Fruit fly (Drosophila melanogaster) whole organism, prepupa: ENCODE results near the gene CG10802.

Experiments used
- CG10669 ChIP-seq: fragments of 200-800 bp; sonication (Bioruptor generic); optimal IDR thresholded peaks from 3 replicates; lab custom pipeline; 2018; ENCODE audit warnings: missing biosample characterization, mild to moderate bottlenecking, missing genetic modification characterization, moderate library complexity
- CG11762 ChIP-seq: fragments of 200-800 bp; sonication (Bioruptor generic); optimal IDR thresholded peaks from 3 replicates; lab custom pipeline; 2016; ENCODE audit warnings: missing biosample characterization, missing genetic modification characterization; ENCODE audit not compliant: insufficient read depth
- CG11902 ChIP-seq: fragments of 200-800 bp; sonication (Bioruptor generic); optimal IDR thresholded peaks from 3 replicates; lab custom pipeline; 2016; ENCODE audit warnings: missing biosample characterization, missing genetic modification characterization
- CG15336 ChIP-seq: fragments of 200-800 bp; sonication (Bioruptor generic); IDR thresholded peaks from 2 replicates; pipeline ENCODE4 v1.3.6; 2022; ENCODE audit warnings: missing biosample characterization, missing genetic modification characterization
- CG1621 ChIP-seq: fragments of 200-800 bp; sonication (Bioruptor generic); optimal IDR thresholded peaks from 3 replicates; lab custom pipeline; 2018; ENCODE audit warnings: missing biosample characterization, mild to moderate bottlenecking, missing genetic modification characterization
- CG32006 ChIP-seq: fragments of 200-800 bp; sonication (Bioruptor generic); optimal IDR thresholded peaks from 3 replicates; lab custom pipeline; 2017; ENCODE audit warnings: missing biosample characterization, mild to moderate bottlenecking, missing genetic modification characterization
- CG34406 ChIP-seq: fragments of 200-800 bp; sonication (Bioruptor generic); optimal IDR thresholded peaks from 3 replicates; lab custom pipeline; 2016; ENCODE audit warnings: missing biosample characterization, missing genetic modification characterization
- CG3919 ChIP-seq: fragments of 200-800 bp; sonication (Bioruptor generic); optimal IDR thresholded peaks from 3 replicates; lab custom pipeline; 2016; ENCODE audit warnings: missing biosample characterization, missing genetic modification characterization
- CG4318 ChIP-seq: fragments of 200-800 bp; sonication (Bioruptor generic); optimal IDR thresholded peaks from 3 replicates; lab custom pipeline; 2017; ENCODE audit warnings: missing biosample characterization, mild to moderate bottlenecking, missing genetic modification characterization
- CG6276 ChIP-seq: fragments of 200-800 bp; sonication (Bioruptor generic); optimal IDR thresholded peaks from 2 replicates; lab custom pipeline; 2017; ENCODE audit warnings: missing biosample characterization, mild to moderate bottlenecking, missing genetic modification characterization
- CG6808 ChIP-seq: fragments of 200-800 bp; sonication (Bioruptor generic); optimal IDR thresholded peaks from 3 replicates; lab custom pipeline; 2017; ENCODE audit warnings: missing biosample characterization, missing genetic modification characterization, mild to moderate bottlenecking, moderate library complexity, missing genetic modification reagents
- CG6854 ChIP-seq: fragments of 200-800 bp; sonication (Bioruptor generic); optimal IDR thresholded peaks from 2 replicates; lab custom pipeline; 2017; ENCODE audit warnings: missing biosample characterization, mild to moderate bottlenecking, missing genetic modification characterization
- CG8119 ChIP-seq: fragments of 200-800 bp; sonication (Bioruptor generic); IDR thresholded peaks from 3 replicates; pipeline ENCODE4 v1.3.6; 2022; ENCODE audit warnings: missing biosample characterization, missing genetic modification characterization
- CG8632 ChIP-seq: fragments of 200-800 bp; sonication (Bioruptor generic); optimal IDR thresholded peaks from 3 replicates; lab custom pipeline; 2016; ENCODE audit warnings: missing biosample characterization, missing genetic modification characterization
- Eip75B ChIP-seq: fragments of 200-800 bp; sonication (Bioruptor generic); optimal IDR thresholded peaks from 3 replicates; lab custom pipeline; 2016; ENCODE audit warnings: missing biosample characterization, missing genetic modification characterization
- Eip78C ChIP-seq: fragments of 200-800 bp; sonication (Bioruptor generic); peaks from one replicate; lab custom pipeline; 2016; ENCODE audit warnings: missing biosample characterization, missing genetic modification characterization
- Ets21C ChIP-seq: fragments of 200-800 bp; sonication (Bioruptor generic); optimal IDR thresholded peaks from 3 replicates; lab custom pipeline; 2016; ENCODE audit warnings: missing biosample characterization, missing genetic modification characterization
- Gug ChIP-seq: fragments of 200-800 bp; sonication (Bioruptor generic); IDR thresholded peaks from 2 replicates; pipeline ENCODE4 v1.3.6; 2022; ENCODE audit warnings: missing biosample characterization, missing genetic modification characterization
- Hr39 ChIP-seq: fragments of 200-800 bp; sonication (Bioruptor generic); optimal IDR thresholded peaks from 2 replicates; lab custom pipeline; 2016; ENCODE audit warnings: missing biosample characterization, missing genetic modification characterization
- Hr4 ChIP-seq: fragments of 200-800 bp; sonication (Bioruptor generic); optimal IDR thresholded peaks from 3 replicates; lab custom pipeline; 2016; ENCODE audit warnings: missing biosample characterization, missing genetic modification characterization
- OdsH ChIP-seq: fragments of 200-800 bp; sonication (Bioruptor generic); optimal IDR thresholded peaks from 3 replicates; lab custom pipeline; 2016; ENCODE audit warnings: missing biosample characterization, missing genetic modification characterization
- Sox102F ChIP-seq: fragments of 200-800 bp; sonication (Bioruptor generic); optimal IDR thresholded peaks from 2 replicates; lab custom pipeline; 2016; ENCODE audit warnings: missing biosample characterization, mild to moderate bottlenecking, missing genetic modification characterization
- Sox15 ChIP-seq: fragments of 200-800 bp; sonication (Bioruptor generic); optimal IDR thresholded peaks from 3 replicates; lab custom pipeline; 2016; ENCODE audit warnings: missing biosample characterization, missing genetic modification characterization
- dsx ChIP-seq: fragments of 200-800 bp; optimal IDR thresholded peaks from 3 replicates; lab custom pipeline; 2019; ENCODE audit warnings: missing biosample characterization, mild to moderate bottlenecking, missing genetic modification characterization, moderate library complexity; ENCODE audit not compliant: poor library complexity, severe bottlenecking
- eg ChIP-seq: fragments of 200-800 bp; sonication (Bioruptor generic); IDR thresholded peaks from 3 replicates; pipeline ENCODE4 v1.3.6; 2022; ENCODE audit warnings: missing biosample characterization, missing genetic modification characterization
- esn ChIP-seq: fragments of 200-800 bp; sonication (Bioruptor generic); optimal IDR thresholded peaks from 2 replicates; lab custom pipeline; 2016; ENCODE audit warnings: missing biosample characterization, mild to moderate bottlenecking, missing genetic modification characterization, moderate library complexity
- fkh ChIP-seq: fragments of 200-800 bp; sonication (Bioruptor generic); optimal IDR thresholded peaks from 3 replicates; lab custom pipeline; 2017; ENCODE audit warnings: missing biosample characterization, mild to moderate bottlenecking, missing genetic modification characterization, moderate library complexity
- net ChIP-seq: fragments of 200-800 bp; sonication (Bioruptor generic); optimal IDR thresholded peaks from 3 replicates; lab custom pipeline; 2016; ENCODE audit warnings: missing biosample characterization, missing genetic modification characterization
- pdm3 ChIP-seq: fragments of 200-800 bp; sonication (Bioruptor generic); optimal IDR thresholded peaks from 3 replicates; lab custom pipeline; 2016; ENCODE audit warnings: missing biosample characterization, missing genetic modification characterization
- salr ChIP-seq, 2 experiments: fragments of 200-800 bp; sonication (Bioruptor generic); optimal IDR thresholded peaks; 3 replicates each; lab custom pipeline; 2016 to 2018; ENCODE audit warnings: missing biosample characterization in 2 of 2, missing genetic modification characterization in 2 of 2, mild to moderate bottlenecking in 1 of 2
- svp ChIP-seq: fragments of 200-800 bp; sonication (Bioruptor generic); peaks from one replicate; lab custom pipeline; 2016; ENCODE audit warnings: missing biosample characterization, missing genetic modification characterization
- topi ChIP-seq: fragments of 200-800 bp; sonication (Bioruptor generic); optimal IDR thresholded peaks from 3 replicates; lab custom pipeline; 2016; ENCODE audit warnings: missing biosample characterization, missing genetic modification characterization
- vri ChIP-seq: fragments of 200-800 bp; sonication (Bioruptor generic); optimal IDR thresholded peaks from 3 replicates; lab custom pipeline; 2016; ENCODE audit warnings: missing biosample characterization, mild to moderate bottlenecking, missing genetic modification characterization

CG10802 gene

DNA sequence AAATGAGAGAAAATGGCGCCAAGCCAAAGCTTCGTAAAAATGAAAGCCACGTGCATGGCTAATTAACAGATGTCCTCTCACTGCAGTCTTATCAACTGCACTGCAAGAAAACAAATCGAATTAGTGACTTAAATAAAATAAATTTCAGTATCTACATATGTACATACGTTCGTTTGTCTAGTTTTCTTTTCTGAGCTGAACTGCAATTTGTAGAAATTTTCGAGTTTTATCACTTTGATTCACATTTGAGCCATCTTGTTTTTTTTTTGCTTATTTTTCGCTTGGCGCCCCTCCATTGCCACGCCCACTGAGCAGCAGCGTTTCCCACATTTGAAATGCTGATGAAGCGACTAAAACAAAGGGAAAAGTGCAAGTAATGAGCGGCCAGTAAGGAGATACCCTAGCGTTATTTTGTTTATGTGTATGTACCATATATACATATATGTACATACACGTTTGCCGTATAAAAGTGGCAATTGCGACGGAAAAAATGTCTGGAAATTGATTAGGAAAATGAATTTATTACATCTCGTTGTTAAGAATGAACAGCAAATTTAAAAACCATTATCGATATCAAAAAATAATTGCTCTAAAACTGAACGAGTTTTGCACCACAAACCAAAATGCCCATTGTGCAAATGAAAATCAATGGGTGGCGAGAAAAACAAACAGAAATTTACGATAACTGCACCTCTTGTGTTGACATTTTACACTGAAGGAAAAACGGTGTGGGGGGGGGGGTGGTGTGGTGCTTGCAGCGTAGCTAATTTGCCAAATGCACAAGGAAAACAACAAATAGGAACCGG, 34.8 kb upstream of the CG10802 start (continued):
- peak; percentile 25 for TF ChIP-seq OdsH (GFP tag; lab: Kevin White, UChicago)
- peak; percentile 27 for TF ChIP-seq CG34406 (GFP tag; lab: Kevin White, UChicago)
- TF ChIP-seq CG1621 (tag; lab: Kevin White, UChicago): no peak
- peak; percentile 15 for TF ChIP-seq CG8632
- peak; percentile 12 for TF ChIP-seq CG10669 (GFP tag; lab: Kevin White, UChicago)
- TF ChIP-seq Hr39 (GFP tag; lab: Kevin White, UChicago): peak; percentile 23
- TF ChIP-seq salr (GFP tag; optimal IDR thresholded peaks at IDR 0.05; lab: Kevin White, UChicago): peak in 1 of 2 experiments; percentile 46
- TF ChIP-seq net (GFP tag; lab: Kevin White, UChicago): peak; percentile 28
- TF ChIP-seq esn (GFP tag; lab: Kevin White, UChicago): peak; percentile 36
- TF ChIP-seq CG11902 (GFP tag; lab: Kevin White, UChicago): peak; percentile 22
- TF ChIP-seq Sox102F (GFP tag; lab: Kevin White, UChicago): no peak
- peak; percentile 50 for TF ChIP-seq eg (GFP tag; lab: Robert Waterston, UW)
- TF ChIP-seq Sox15 (GFP tag; lab: Kevin White, UChicago): no peak
- no peak for TF ChIP-seq fkh (GFP tag; lab: Kevin White, UChicago)

DNA sequence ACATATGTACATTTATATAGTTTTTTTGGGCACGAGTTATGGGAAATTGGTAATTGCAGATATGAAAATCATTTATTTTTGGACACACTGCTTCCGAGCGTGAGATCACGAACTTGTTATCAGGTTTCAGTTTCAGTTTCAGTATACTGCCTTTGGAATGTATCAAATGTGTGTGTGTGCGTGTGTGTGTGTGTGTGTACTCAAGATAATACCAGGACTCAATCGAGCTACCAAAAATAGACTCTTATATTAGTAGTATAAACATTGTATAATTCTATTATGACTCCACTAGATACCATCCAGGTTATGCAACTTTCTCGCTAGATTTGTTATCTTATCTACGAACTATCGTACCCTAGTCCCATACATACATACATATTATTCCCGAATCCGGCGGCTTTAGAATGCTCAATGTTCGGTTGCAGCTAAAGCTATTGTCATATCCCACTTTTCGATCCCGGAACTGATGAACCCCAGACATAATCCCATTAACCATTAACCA, 33.8 kb upstream of the CG10802 start, which contains the start of gene CG12535:
Gene CG12535, minus strand, starts transcription at position 51 of the 502 bp plus-strand sequence.
- peak; percentile 62 for TF ChIP-seq svp (GFP tag; lab: Kevin White, UChicago)
- no peak for TF ChIP-seq vri (GFP tag; lab: Kevin White, UChicago)
- no peak for TF ChIP-seq Ets21C (GFP tag; lab: Kevin White, UChicago)
- TF ChIP-seq Sox15 (GFP tag; lab: Kevin White, UChicago): no peak

DNA sequence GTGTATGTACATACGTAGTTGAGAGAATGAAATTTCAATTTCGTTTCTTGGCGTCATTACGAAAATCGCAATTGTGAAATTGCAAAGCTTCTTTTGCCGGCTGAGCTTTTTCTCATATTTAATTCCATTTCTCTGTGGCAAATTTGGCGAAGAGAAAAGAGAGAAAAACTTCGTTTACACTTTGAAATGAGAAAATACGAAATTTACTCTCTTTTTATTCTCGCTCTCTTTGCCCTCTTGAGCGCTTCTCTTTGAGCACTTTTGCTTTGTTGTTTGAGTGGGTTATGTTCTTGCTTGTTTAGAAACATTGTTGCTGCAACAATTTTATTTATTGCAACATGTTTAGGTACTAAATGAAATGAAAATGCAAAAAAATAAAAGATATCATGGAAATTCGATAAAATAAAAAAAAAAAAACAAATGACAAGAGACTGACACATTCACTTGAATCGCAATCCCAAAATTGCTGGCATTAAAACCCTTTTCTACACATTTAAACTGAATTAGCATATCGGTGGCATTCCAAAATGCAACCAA, 31.4 kb upstream of the CG10802 start:
- TF ChIP-seq CG6808 (GFP tag; lab: Kevin White, UChicago): no peak
- no peak for TF ChIP-seq Sox102F (GFP tag; lab: Kevin White, UChicago)
- TF ChIP-seq CG4318 (GFP tag; lab: Kevin White, UChicago): no peak
- TF ChIP-seq vri (GFP tag; lab: Kevin White, UChicago): no peak
- TF ChIP-seq CG15336: peak; percentile 17; the same call in 1 of the 2 replicates
- no peak for TF ChIP-seq topi (GFP tag; lab: Kevin White, UChicago)
- peak; percentile 8 for TF ChIP-seq CG6854 (GFP tag; lab: Kevin White, UChicago)

DNA sequence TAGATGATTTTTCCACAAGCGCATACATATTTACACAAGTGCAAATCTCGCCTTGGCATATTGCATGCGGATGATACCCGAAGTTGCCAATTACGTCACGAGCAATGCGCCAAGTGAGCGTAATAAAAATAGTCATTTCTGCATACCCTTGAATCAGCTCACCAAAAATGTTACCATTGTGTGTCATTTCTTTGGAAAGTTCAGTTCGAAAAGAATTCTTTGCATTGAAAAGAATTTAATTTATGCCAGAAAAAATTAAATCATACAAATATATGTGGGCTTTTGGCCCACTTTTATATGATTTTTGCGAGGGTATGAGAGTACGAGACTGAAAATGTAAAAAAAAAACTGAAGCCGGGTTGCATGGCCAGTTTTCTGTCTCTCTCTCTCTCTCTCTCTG, 30.8 kb upstream of the CG10802 start:
- TF ChIP-seq CG15336: peak; percentile 50; the same call in 1 of the 2 replicates
- TF ChIP-seq pdm3 (GFP tag; lab: Kevin White, UChicago): peak; percentile 20
- TF ChIP-seq dsx (GFP tag; lab: Kevin White, UChicago): no peak
- peak; percentile 55 for TF ChIP-seq CG32006
- TF ChIP-seq Eip75B (GFP tag; lab: Kevin White, UChicago): peak; percentile 12
- peak; percentile 48 for TF ChIP-seq Hr4 (GFP tag; lab: Kevin White, UChicago)
- peak; percentile 66 for TF ChIP-seq Eip78C (GFP tag; lab: Kevin White, UChicago)
- TF ChIP-seq CG8119 (GFP tag; lab: Robert Waterston, UW): peak; percentile 37; the same call in 2 of the 3 replicates
- peak; percentile 4 for TF ChIP-seq CG3919 (GFP tag; lab: Kevin White, UChicago)
- TF ChIP-seq CG11902 (GFP tag; lab: Kevin White, UChicago): no peak
- TF ChIP-seq CG11762 (GFP tag; lab: Kevin White, UChicago): no peak
- peak; percentile 79 for TF ChIP-seq eg (GFP tag; lab: Robert Waterston, UW)
- 0 out of 2 replicates have a peak, but pooled peaks have one; percentile 15 for TF ChIP-seq Gug
- no peak for TF ChIP-seq esn (GFP tag; lab: Kevin White, UChicago)
- peak; percentile 35 for TF ChIP-seq CG6276 (GFP tag; lab: Kevin White, UChicago)
